Worm (Caenorhabditis elegans) whole organism, late embryonic: ENCODE results near the gene osm-12.

Experiments
- F13H6.1 ChIP-seq: sonication (generic microtip); optimal IDR thresholded peaks from 2 replicates; lab custom pipeline; 2016; ENCODE audit warnings: missing genetic modification characterization, missing compliant biosample characterization
- ceh-6 ChIP-seq: fragments of 200-800 bp; sonication (Bioruptor generic); optimal IDR thresholded peaks from 2 replicates; lab custom pipeline; 2018; ENCODE audit warnings: mild to moderate bottlenecking, missing genetic modification characterization, missing compliant biosample characterization
- ceh-9 ChIP-seq: sonication (generic microtip); optimal IDR thresholded peaks from 2 replicates; lab custom pipeline; 2016; ENCODE audit warnings: mild to moderate bottlenecking, missing genetic modification characterization, inconsistent platforms, missing compliant biosample characterization
- fkh-10 ChIP-seq: fragments of 150-350 bp; optimal IDR thresholded peaks from 2 replicates; lab custom pipeline; 2014; ENCODE audit warnings: missing biosample characterization, missing genetic modification reagents, missing genetic modification characterization
- nfya-1 ChIP-seq: sonication (generic microtip); optimal IDR thresholded peaks from 2 replicates; lab custom pipeline; 2017; ENCODE audit warnings: missing genetic modification characterization, mild to moderate bottlenecking, missing compliant biosample characterization, antibody characterized with exemption, moderate library complexity
- nhr-11 ChIP-seq: fragments of 150-350 bp; optimal IDR thresholded peaks from 2 replicates; lab custom pipeline; 2014; ENCODE audit warnings: missing biosample characterization, missing genetic modification characterization
- pqm-1 ChIP-seq: sonication (generic microtip); optimal IDR thresholded peaks from 2 replicates; lab custom pipeline; 2016; ENCODE audit warnings: missing genetic modification characterization, missing compliant biosample characterization
- pros-1 ChIP-seq: fragments of 150-350 bp; optimal IDR thresholded peaks from 2 replicates; lab custom pipeline; 2014; ENCODE audit warnings: missing biosample characterization, missing genetic modification reagents, missing genetic modification characterization
- rnt-1 ChIP-seq: sonication (generic microtip); optimal IDR thresholded peaks from 2 replicates; lab custom pipeline; 2016; ENCODE audit warnings: missing genetic modification characterization, missing compliant biosample characterization

ce11 chrIII:12220820-12221219 lies 18.5 kb upstream of the osm-12 start:
- TF ChIP-seq pros-1 (tag; lab: Kevin White, UChicago) (no peak), F13H6.1 (no peak), nfya-1 (tag; lab: Kevin White, UChicago) (peak; percentile 56), nhr-11 (tag; lab: Kevin White, UChicago) (no peak), ceh-6 (GFP tag; lab: Kevin White, UChicago) (no peak), ceh-9 (tag; lab: Kevin White, UChicago) (no peak), pqm-1 (tag; lab: Kevin White, UChicago) (no peak), fkh-10 (no peak), rnt-1 (tag; lab: Kevin White, UChicago) (no peak)
